Fruit fly (Drosophila melanogaster) whole organism, embryonic: ENCODE measurements around the gene Psa.

Source experiments
- ATbp ChIP-seq: fragments of 200-800 bp; sonication (Bioruptor generic); optimal IDR thresholded peaks from 2 replicates; lab custom pipeline; 2017; ENCODE audit warnings: missing biosample characterization, mild to moderate bottlenecking, missing genetic modification characterization, missing genetic modification reagents
- Ada2b ChIP-seq: fragments of 200-800 bp; sonication (Bioruptor generic); IDR thresholded peaks from 2 replicates; pipeline ENCODE4 v1.3.6; 2022; ENCODE audit warnings: missing biosample characterization, missing genetic modification characterization
- Aef1 ChIP-seq: fragments of 200-800 bp; sonication (Bioruptor generic); IDR thresholded peaks from 3 replicates; pipeline ENCODE4 v1.3.6; 2022; ENCODE audit warnings: missing biosample characterization, missing genetic modification characterization
- Atf-2 ChIP-seq: fragments of 200-800 bp; sonication (Bioruptor generic); optimal IDR thresholded peaks from 2 replicates; lab custom pipeline; 2016; ENCODE audit warnings: missing biosample characterization, missing genetic modification characterization
- Atf3 ChIP-seq: fragments of 200-800 bp; sonication (Bioruptor generic); optimal IDR thresholded peaks from 3 replicates; lab custom pipeline; 2016; ENCODE audit warnings: missing biosample characterization, missing genetic modification characterization
- B-H2 ChIP-seq: fragments of 200-800 bp; sonication (Bioruptor generic); optimal IDR thresholded peaks from 2 replicates; lab custom pipeline; 2018; ENCODE audit warnings: missing biosample characterization, mild to moderate bottlenecking, missing genetic modification characterization
- Bgb ChIP-seq: fragments of 200-800 bp; sonication (Bioruptor generic); IDR thresholded peaks from 2 replicates; pipeline ENCODE4 v1.3.6; 2022; ENCODE audit warnings: missing biosample characterization, missing genetic modification characterization; ENCODE audit not compliant: partially characterized antibody
- CG10147 ChIP-seq: fragments of 200-800 bp; sonication (Bioruptor generic); optimal IDR thresholded peaks from 2 replicates; lab custom pipeline; 2019; ENCODE audit warnings: missing biosample characterization, mild to moderate bottlenecking, missing genetic modification characterization, moderate library complexity
- CG10462 ChIP-seq: fragments of 200-800 bp; sonication (Bioruptor generic); optimal IDR thresholded peaks from 2 replicates; lab custom pipeline; 2016; ENCODE audit warnings: missing biosample characterization, missing genetic modification characterization
- CG10565 ChIP-seq: fragments of 200-800 bp; sonication (Bioruptor generic); optimal IDR thresholded peaks from 3 replicates; lab custom pipeline; 2016; ENCODE audit warnings: missing biosample characterization, mild to moderate bottlenecking, missing genetic modification characterization
- CG11504 ChIP-seq: fragments of 200-800 bp; sonication (Bioruptor generic); optimal IDR thresholded peaks from 3 replicates; lab custom pipeline; 2019; ENCODE audit warnings: missing biosample characterization, mild to moderate bottlenecking, missing genetic modification characterization, moderate library complexity
- CG12071 ChIP-seq: fragments of 200-800 bp; sonication (Bioruptor generic); optimal IDR thresholded peaks from 3 replicates; lab custom pipeline; 2018; ENCODE audit warnings: missing biosample characterization, mild to moderate bottlenecking, missing genetic modification characterization
- CG12219 ChIP-seq: fragments of 200-800 bp; sonication (Bioruptor generic); optimal IDR thresholded peaks from 3 replicates; lab custom pipeline; 2018; ENCODE audit warnings: missing biosample characterization, mild to moderate bottlenecking, missing genetic modification characterization
- CG1233 ChIP-seq: fragments of 200-800 bp; sonication (Bioruptor generic); optimal IDR thresholded peaks from 4 replicates; lab custom pipeline; 2018; ENCODE audit warnings: missing biosample characterization, mild to moderate bottlenecking, missing genetic modification characterization
- CG12391 ChIP-seq: fragments of 200-800 bp; sonication (Bioruptor generic); optimal IDR thresholded peaks from 3 replicates; lab custom pipeline; 2018; ENCODE audit warnings: missing biosample characterization, mild to moderate bottlenecking, missing genetic modification characterization, moderate library complexity
- CG12942 ChIP-seq: fragments of 200-800 bp; sonication (Bioruptor generic); optimal IDR thresholded peaks from 3 replicates; lab custom pipeline; 2016; ENCODE audit warnings: missing biosample characterization, missing genetic modification characterization
- CG13123 ChIP-seq: fragments of 200-800 bp; sonication (Bioruptor generic); optimal IDR thresholded peaks from 2 replicates; lab custom pipeline; 2016; ENCODE audit warnings: missing biosample characterization, missing genetic modification characterization
- CG16815 ChIP-seq: fragments of 200-800 bp; sonication (Bioruptor generic); optimal IDR thresholded peaks from 3 replicates; lab custom pipeline; 2017; ENCODE audit warnings: missing biosample characterization, mild to moderate bottlenecking, missing genetic modification characterization
- CG1792 ChIP-seq: fragments of 200-800 bp; sonication (Bioruptor generic); optimal IDR thresholded peaks from 2 replicates; lab custom pipeline; 2016; ENCODE audit warnings: missing biosample characterization, missing genetic modification characterization
- CG18619 ChIP-seq: fragments of 200-800 bp; sonication (Bioruptor generic); optimal IDR thresholded peaks from 3 replicates; lab custom pipeline; 2017; ENCODE audit warnings: missing biosample characterization, mild to moderate bottlenecking, missing genetic modification characterization
- CG3838 ChIP-seq: fragments of 200-800 bp; sonication (Bioruptor generic); optimal IDR thresholded peaks from 3 replicates; lab custom pipeline; 2016; ENCODE audit warnings: missing biosample characterization, missing genetic modification characterization
- CG7357 ChIP-seq: fragments of 200-800 bp; sonication (Bioruptor generic); IDR thresholded peaks from 3 replicates; pipeline ENCODE4 v1.3.6; 2022; ENCODE audit warnings: missing biosample characterization, missing genetic modification characterization
- CG7963 ChIP-seq: fragments of 200-800 bp; sonication (Bioruptor generic); IDR thresholded peaks from 3 replicates; pipeline ENCODE4 v1.3.6; 2022; ENCODE audit warnings: missing biosample characterization, missing genetic modification characterization; ENCODE audit not compliant: partially characterized antibody
- CG8765 ChIP-seq: fragments of 200-800 bp; sonication (Bioruptor generic); IDR thresholded peaks from 2 replicates; pipeline ENCODE4 v1.3.6; 2022; ENCODE audit warnings: missing biosample characterization, missing genetic modification characterization
- CG9932 ChIP-seq: fragments of 200-800 bp; sonication (Bioruptor generic); IDR thresholded peaks from 2 replicates; pipeline ENCODE4 v1.3.6; 2022; ENCODE audit warnings: missing biosample characterization, missing genetic modification characterization
- CTCF ChIP-seq: fragments of 200-800 bp; sonication (Bioruptor generic); optimal IDR thresholded peaks from 2 replicates; lab custom pipeline; 2017; ENCODE audit warnings: missing biosample characterization, mild to moderate bottlenecking, missing genetic modification characterization, moderate library complexity
- Dbx ChIP-seq: fragments of 200-800 bp; sonication (Bioruptor generic); IDR thresholded peaks from 3 replicates; pipeline ENCODE4 v1.3.6; 2022; ENCODE audit warnings: missing biosample characterization, missing genetic modification characterization
- Doc2 ChIP-seq: fragments of 200-800 bp; sonication (Bioruptor generic); IDR thresholded peaks from 2 replicates; pipeline ENCODE4 v1.3.6; 2022; ENCODE audit warnings: missing biosample characterization, missing genetic modification characterization
- Ets65A ChIP-seq: fragments of 200-800 bp; sonication (Bioruptor generic); peaks from one replicate; lab custom pipeline; 2016; ENCODE audit warnings: missing biosample characterization, missing genetic modification characterization
- Gsc ChIP-seq: fragments of 200-800 bp; sonication (Bioruptor generic); IDR thresholded peaks from 2 replicates; pipeline ENCODE4 v1.3.6; 2022; ENCODE audit warnings: missing biosample characterization, missing genetic modification characterization
- Gug ChIP-seq: fragments of 200-800 bp; sonication (Bioruptor generic); IDR thresholded peaks from 4 replicates; pipeline ENCODE4 v1.3.6; 2022; ENCODE audit warnings: missing biosample characterization, missing genetic modification characterization
- HLH4C ChIP-seq: fragments of 200-800 bp; sonication (Bioruptor generic); IDR thresholded peaks from 3 replicates; pipeline ENCODE4 v1.3.6; 2022; ENCODE audit warnings: missing biosample characterization, missing genetic modification characterization; ENCODE audit not compliant: partially characterized antibody
- Hmr ChIP-seq: fragments of 200-800 bp; sonication (Bioruptor generic); optimal IDR thresholded peaks from 3 replicates; lab custom pipeline; 2017; ENCODE audit warnings: mild to moderate bottlenecking, missing biosample characterization, missing genetic modification reagents, missing genetic modification characterization
- Kr ChIP-seq: fragments of 200-800 bp; sonication (Bioruptor generic); optimal IDR thresholded peaks from 2 replicates; lab custom pipeline; 2017; ENCODE audit warnings: missing biosample characterization, mild to moderate bottlenecking, missing genetic modification characterization
- Lpt ChIP-seq: fragments of >200 bp; optimal IDR thresholded peaks from 2 replicates; lab custom pipeline; 2018; ENCODE audit warnings: missing biosample characterization, missing genetic modification characterization
- Mad ChIP-seq: fragments of 200-800 bp; sonication (Bioruptor generic); optimal IDR thresholded peaks from 2 replicates; lab custom pipeline; 2016; ENCODE audit warnings: missing biosample characterization, missing genetic modification characterization
- Nf-YB ChIP-seq: fragments of 200-800 bp; sonication (Bioruptor generic); optimal IDR thresholded peaks from 3 replicates; lab custom pipeline; 2019; ENCODE audit warnings: missing biosample characterization, mild to moderate bottlenecking, missing genetic modification characterization, moderate library complexity
- Nf-YC ChIP-seq: fragments of 200-800 bp; optimal IDR thresholded peaks from 3 replicates; lab custom pipeline; 2019; ENCODE audit warnings: missing biosample characterization, mild to moderate bottlenecking, missing genetic modification characterization, moderate library complexity
- Sry-δ ChIP-seq: fragments of 200-800 bp; sonication (Bioruptor generic); optimal IDR thresholded peaks from 2 replicates; lab custom pipeline; 2016; ENCODE audit warnings: missing biosample characterization, missing genetic modification characterization
- ato ChIP-seq: fragments of 200-800 bp; sonication (Bioruptor generic); IDR thresholded peaks from 2 replicates; pipeline ENCODE4 v1.3.6; 2022; ENCODE audit warnings: missing biosample characterization, missing genetic modification characterization; ENCODE audit not compliant: partially characterized antibody
- bcd ChIP-seq: fragments of 200-800 bp; sonication (Bioruptor generic); optimal IDR thresholded peaks from 2 replicates; lab custom pipeline; 2017; ENCODE audit warnings: missing biosample characterization, mild to moderate bottlenecking, missing genetic modification characterization
- ci ChIP-seq: fragments of 200-800 bp; sonication (Bioruptor generic); IDR thresholded peaks from 3 replicates; pipeline ENCODE4 v1.3.6; 2022; ENCODE audit warnings: missing biosample characterization, missing genetic modification characterization
- da ChIP-seq: fragments of 200-800 bp; sonication (Bioruptor generic); optimal IDR thresholded peaks from 2 replicates; lab custom pipeline; 2016; ENCODE audit warnings: missing biosample characterization, missing genetic modification characterization
- dmrt99B ChIP-seq: fragments of 200-800 bp; sonication (Bioruptor generic); optimal IDR thresholded peaks from 2 replicates; lab custom pipeline; 2018; ENCODE audit warnings: missing biosample characterization, mild to moderate bottlenecking, missing genetic modification characterization, moderate library complexity
- lab ChIP-seq: fragments of 200-800 bp; sonication (Bioruptor generic); optimal IDR thresholded peaks from 3 replicates; lab custom pipeline; 2017; ENCODE audit warnings: missing biosample characterization, missing genetic modification characterization, mild to moderate bottlenecking, moderate library complexity, missing genetic modification reagents
- mld ChIP-seq: fragments of 200-800 bp; sonication (Bioruptor generic); IDR thresholded peaks from 3 replicates; pipeline ENCODE4 v1.3.6; 2022; ENCODE audit warnings: missing biosample characterization, missing genetic modification characterization; ENCODE audit not compliant: partially characterized antibody
- nerfin-1 ChIP-seq: fragments of 200-800 bp; sonication (Bioruptor generic); optimal IDR thresholded peaks from 3 replicates; lab custom pipeline; 2019; ENCODE audit warnings: missing biosample characterization, mild to moderate bottlenecking, missing genetic modification characterization, moderate library complexity
- sim ChIP-seq: fragments of 200-800 bp; sonication (Bioruptor generic); IDR thresholded peaks from 2 replicates; pipeline ENCODE4 v1.3.6; 2022; ENCODE audit warnings: missing biosample characterization, missing genetic modification characterization
- tna ChIP-seq: fragments of 200-800 bp; sonication (Bioruptor generic); IDR thresholded peaks from 2 replicates; pipeline ENCODE4 v1.3.6; 2022; ENCODE audit warnings: missing biosample characterization, missing genetic modification characterization; ENCODE audit not compliant: partially characterized antibody
- ttk ChIP-seq: fragments of 200-800 bp; sonication (Bioruptor generic); IDR thresholded peaks from 2 replicates; pipeline ENCODE4 v2.1.2; 2022; ENCODE audit warnings: missing biosample characterization, missing genetic modification characterization
- z ChIP-seq: fragments of 200-800 bp; sonication (Bioruptor generic); IDR thresholded peaks from 3 replicates; pipeline ENCODE4 v1.3.6; 2022; ENCODE audit warnings: missing biosample characterization, missing genetic modification characterization

Psa gene

DNA sequence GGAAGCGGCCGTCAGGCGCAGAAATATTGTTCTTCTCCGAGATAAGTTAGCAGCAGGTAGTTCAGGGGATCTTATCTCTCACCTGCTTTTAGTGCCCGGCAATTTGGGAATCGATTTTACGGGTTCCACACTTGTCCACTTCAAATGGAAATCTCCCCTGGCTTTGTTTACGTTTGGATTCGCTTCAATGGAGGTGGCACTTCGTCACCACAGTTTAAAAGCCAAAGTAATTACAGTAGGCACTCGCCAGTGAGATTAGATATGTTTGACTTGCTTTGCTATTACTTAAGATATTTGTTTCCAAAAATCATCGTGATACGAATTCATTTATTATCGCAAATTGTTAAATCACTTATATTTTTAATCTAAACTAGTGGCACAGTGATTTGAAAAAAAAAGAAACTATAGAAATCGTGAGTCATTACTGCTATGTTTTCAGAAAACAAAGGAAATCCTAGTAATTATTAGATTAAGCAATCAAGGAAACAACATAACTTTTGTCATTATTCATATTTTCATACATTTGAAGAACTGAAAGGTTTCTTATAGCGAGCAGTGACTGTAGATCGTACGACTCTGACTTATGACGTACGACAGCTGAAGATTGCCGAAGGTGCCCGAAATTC lies 45.8 kb downstream of the Psa start (continued):
- no peak for TF ChIP-seq Bgb (GFP tag; lab: Robert Waterston, UW)
- no peak for TF ChIP-seq CG7357
- no peak for TF ChIP-seq CG10462 (GFP tag; lab: Kevin White, UChicago)
- TF ChIP-seq CG18619 (GFP tag; lab: Kevin White, UChicago): peak; percentile 63
- no peak for TF ChIP-seq CG10565 (GFP tag; lab: Kevin White, UChicago)
- no peak for TF ChIP-seq CG3838
- TF ChIP-seq B-H2 (GFP tag; lab: Kevin White, UChicago): peak; percentile 6
- peak; percentile 41 for TF ChIP-seq CG16815
- TF ChIP-seq HLH4C (GFP tag; lab: Robert Waterston, UW): no peak
- no peak for TF ChIP-seq nerfin-1 (tag; lab: Kevin White, UChicago)
- no peak for TF ChIP-seq CG12219 (GFP tag; lab: Kevin White, UChicago)
- no peak for TF ChIP-seq tna (GFP tag; lab: Robert Waterston, UW)
- TF ChIP-seq Sry-δ: no peak
- TF ChIP-seq Kr (GFP tag; lab: Kevin White, UChicago): no peak
- TF ChIP-seq ttk (GFP tag; lab: Robert Waterston, UW): 0 out of 2 replicates have a peak, but pooled peaks have one; percentile 22
- no peak for TF ChIP-seq CG7963 (GFP tag; lab: Robert Waterston, UW)
- TF ChIP-seq Doc2 (GFP tag; lab: Robert Waterston, UW): no peak
- no peak for TF ChIP-seq z (GFP tag; lab: Robert Waterston, UW)
- TF ChIP-seq Ada2b (GFP tag; lab: Robert Waterston, UW): peak; percentile 38; the same call in 1 of the 2 replicates
- TF ChIP-seq sim (GFP tag; lab: Robert Waterston, UW): no peak
- no peak; the same call in 3 of the 4 replicates for TF ChIP-seq Gug (GFP tag; lab: Robert Waterston, UW)
- no peak for TF ChIP-seq ATbp
- TF ChIP-seq Mad: no peak
- TF ChIP-seq ci: no peak
- TF ChIP-seq Dbx (GFP tag; lab: Robert Waterston, UW): peak; percentile 43; the same call in 1 of the 3 replicates
- no peak for TF ChIP-seq mld
- peak; percentile 66 for TF ChIP-seq CG1233 (GFP tag; lab: Kevin White, UChicago)
- TF ChIP-seq Lpt (GFP tag; lab: Kevin White, UChicago): no peak
- no peak for TF ChIP-seq ato (GFP tag; lab: Robert Waterston, UW)
- no peak for TF ChIP-seq CG12071 (GFP tag; lab: Kevin White, UChicago)
- no peak for TF ChIP-seq CG8765 (GFP tag; lab: Robert Waterston, UW)
- no peak for TF ChIP-seq da (GFP tag; lab: Kevin White, UChicago)
- TF ChIP-seq CG11504 (tag; lab: Kevin White, UChicago): peak; percentile 76
- TF ChIP-seq lab (GFP tag; lab: Kevin White, UChicago): peak; percentile 81
- TF ChIP-seq CG13123: no peak
- TF ChIP-seq Atf-2 (GFP tag; lab: Kevin White, UChicago): peak; percentile 24
- peak; percentile 54 for TF ChIP-seq CG12391 (tag; lab: Kevin White, UChicago)
- peak; percentile 30; the same call in 1 of the 3 replicates for TF ChIP-seq Aef1 (GFP tag; lab: Robert Waterston, UW)
- TF ChIP-seq Gsc: no peak
- no peak for TF ChIP-seq Atf3
- no peak for TF ChIP-seq CTCF (GFP tag; lab: Kevin White, UChicago)
- peak; percentile 66 for TF ChIP-seq dmrt99B (tag; lab: Kevin White, UChicago)
- peak; percentile 72 for TF ChIP-seq Hmr (GFP tag; lab: Kevin White, UChicago)
- TF ChIP-seq CG9932 (GFP tag; lab: Robert Waterston, UW): peak; percentile 69
- peak; percentile 52 for TF ChIP-seq Nf-YC (tag; lab: Kevin White, UChicago)
- peak; percentile 56 for TF ChIP-seq bcd (GFP tag; lab: Kevin White, UChicago)
- peak; percentile 63 for TF ChIP-seq CG10147 (GFP tag; lab: Kevin White, UChicago)
- no peak for TF ChIP-seq CG1792 (GFP tag; lab: Kevin White, UChicago)
- TF ChIP-seq Ets65A: peak; percentile 95
- peak; percentile 20 for TF ChIP-seq Nf-YB
- no peak for TF ChIP-seq CG12942 (GFP tag; lab: Kevin White, UChicago)
